Fruit fly (Drosophila melanogaster) whole organism, embryonic: ENCODE data around the gene CG3815.

Experiments
- CG18599 ChIP-seq: fragments of 200-800 bp; sonication (Bioruptor generic); optimal IDR thresholded peaks from 3 replicates; lab custom pipeline; 2017; ENCODE audit warnings: missing biosample characterization, missing genetic modification characterization, mild to moderate bottlenecking, moderate library complexity, missing genetic modification reagents
- CG2875 ChIP-seq: fragments of 200-800 bp; sonication (Bioruptor generic); optimal IDR thresholded peaks from 2 replicates; lab custom pipeline; 2017; ENCODE audit warnings: missing biosample characterization, mild to moderate bottlenecking, missing genetic modification characterization, missing genetic modification reagents
- CTCF ChIP-seq: fragments of 200-800 bp; sonication (Bioruptor generic); optimal IDR thresholded peaks from 2 replicates; lab custom pipeline; 2017; ENCODE audit warnings: missing biosample characterization, mild to moderate bottlenecking, missing genetic modification characterization, moderate library complexity
- Camta ChIP-seq: fragments of 200-800 bp; sonication (Bioruptor generic); optimal IDR thresholded peaks from 2 replicates; lab custom pipeline; 2016; ENCODE audit warnings: missing biosample characterization, missing genetic modification characterization
- E2f2 ChIP-seq: fragments of 200-800 bp; sonication (Bioruptor generic); IDR thresholded peaks from 2 replicates; pipeline ENCODE4 v1.3.6; 2022; ENCODE audit warnings: missing biosample characterization, missing genetic modification characterization
- Six4 ChIP-seq: fragments of 200-800 bp; sonication (Bioruptor generic); optimal IDR thresholded peaks from 2 replicates; lab custom pipeline; 2016; ENCODE audit warnings: missing biosample characterization, missing genetic modification characterization
- Trl ChIP-seq, 3 experiments: fragments of >200 bp in 2 of 3; fragments of 200-800 bp in 1 of 3; sonication (Bioruptor generic) in 1 of 3; optimal IDR thresholded peaks; 2 replicates in 1 of 3; 3 replicates in 2 of 3; lab custom pipeline; 2016 to 2017; ENCODE audit warnings: missing biosample characterization in 1 of 3, missing genetic modification characterization in 1 of 3
- Xbp1 ChIP-seq: fragments of 200-800 bp; sonication (Bioruptor generic); optimal IDR thresholded peaks from 3 replicates; lab custom pipeline; 2016; ENCODE audit warnings: missing biosample characterization, mild to moderate bottlenecking, missing genetic modification characterization
- fd96Cb ChIP-seq: fragments of 200-800 bp; sonication (Bioruptor generic); optimal IDR thresholded peaks from 2 replicates; lab custom pipeline; 2018; ENCODE audit warnings: missing biosample characterization, mild to moderate bottlenecking, missing genetic modification characterization, moderate library complexity
- seq ChIP-seq: fragments of 200-800 bp; sonication (Bioruptor generic); IDR thresholded peaks from 2 replicates; pipeline ENCODE4 v1.3.6; 2022; ENCODE audit warnings: missing biosample characterization, missing genetic modification characterization

- TF ChIP-seq Camta (GFP tag; lab: Kevin White, UChicago) (no peak), CTCF (no peak), CG2875 (no peak), E2f2 (GFP tag; lab: Robert Waterston, UW) (no peak), Six4 (GFP tag; lab: Kevin White, UChicago) (no peak), CG18599 (GFP tag; lab: Kevin White, UChicago) (no peak), Xbp1 (GFP tag; lab: Kevin White, UChicago) (no peak), Trl (optimal IDR thresholded peaks at IDR 0.05; lab: Kevin White, UChicago) (no peak), Trl (GFP tag; optimal IDR thresholded peaks at IDR 0.05; lab: Kevin White, UChicago) (no peak), seq (GFP tag; lab: Robert Waterston, UW) (no peak), fd96Cb (tag; lab: Kevin White, UChicago) (no peak)
Observed at dm6 chrX:6346153-6346552, 51.0 kb downstream of the CG3815 start.
